Worm (Caenorhabditis elegans): ENCODE data around the gene txt-2.
"Not testable (repeated sequence)": the region's sequence is repeated elsewhere in the genome, so short reads cannot be mapped to it uniquely, and the experiment has no call there.

ce11 chrV:212687-213086 lies 27.6 kb downstream of the txt-2 start, which contains the start of gene DC2.5:
- TF ChIP-seq cog-1 (tag; optimal IDR thresholded peaks at IDR 0.05); tab-1 (GFP tag; IDR thresholded peaks at IDR 0.05); ztf-23 (GFP tag; IDR thresholded peaks at IDR 0.05); klf-2 (GFP tag; conservative IDR thresholded peaks at IDR 0.05): not testable (repeated sequence)

Measured in whole organism, midembryonic.